Worm (Caenorhabditis elegans) whole organism, young adult: ENCODE data around the gene brd-1.

Experiments used
- F23B12.7 ChIP-seq: sonication (generic microtip); optimal IDR thresholded peaks from 2 replicates; lab custom pipeline; 2017; ENCODE audit warnings: missing genetic modification characterization, mild to moderate bottlenecking, missing compliant biosample characterization, antibody characterized with exemption, moderate library complexity; ENCODE audit not compliant: insufficient read depth
- F33H1.4 ChIP-seq: fragments of 200-800 bp; sonication (Bioruptor generic); IDR thresholded peaks from 2 replicates; pipeline ENCODE4 v1.3.6; 2022; ENCODE audit warnings: missing genetic modification reagents, missing genetic modification characterization, missing compliant biosample characterization
- F57C9.4 ChIP-seq: sonication (generic microtip); optimal IDR thresholded peaks from 2 replicates; lab custom pipeline; 2017; ENCODE audit warnings: mild to moderate bottlenecking, missing genetic modification characterization, missing compliant biosample characterization
- T26A5.8 ChIP-seq: sonication (generic microtip); optimal IDR thresholded peaks from 2 replicates; lab custom pipeline; 2016; ENCODE audit warnings: missing genetic modification characterization, missing compliant biosample characterization
- Y53F4B.3 ChIP-seq: fragments of 200-800 bp; sonication (Bioruptor generic); IDR thresholded peaks from 2 replicates; pipeline ENCODE4 v1.3.6; 2022; ENCODE audit warnings: missing genetic modification reagents, missing genetic modification characterization, missing compliant biosample characterization
- Y56A3A.18 ChIP-seq: fragments of 200-800 bp; sonication (Bioruptor generic); IDR thresholded peaks from 2 replicates; pipeline ENCODE4 v1.3.6; 2022; ENCODE audit warnings: missing genetic modification reagents, missing genetic modification characterization, missing compliant biosample characterization
- Y95B8A.8 ChIP-seq: fragments of 200-800 bp; sonication (Bioruptor generic); IDR thresholded peaks from 2 replicates; pipeline ENCODE4 v1.3.6; 2022; ENCODE audit warnings: missing genetic modification reagents, missing genetic modification characterization, missing compliant biosample characterization
- ama-1 ChIP-seq, 3 experiments: fragments of 150-350 bp in 1 of 3; sonication (generic microtip) in 2 of 3; optimal IDR thresholded peaks; 2 replicates each; lab custom pipeline; 2014 to 2018; ENCODE audit warnings: missing biosample characterization in 2 of 3, missing genetic modification characterization in 2 of 3, missing genetic modification reagents in 2 of 3
- atf-7 ChIP-seq: sonication (generic microtip); optimal IDR thresholded peaks from 2 replicates; lab custom pipeline; 2017; ENCODE audit warnings: mild to moderate bottlenecking, missing genetic modification characterization, missing compliant biosample characterization
- athp-1 ChIP-seq: sonication (generic microtip); optimal IDR thresholded peaks from 2 replicates; lab custom pipeline; 2017; ENCODE audit warnings: mild to moderate bottlenecking, missing genetic modification characterization, missing compliant biosample characterization
- attf-5 ChIP-seq: fragments of 200-800 bp; sonication (Bioruptor generic); optimal IDR thresholded peaks from 2 replicates; lab custom pipeline; 2018; ENCODE audit warnings: mild to moderate bottlenecking, missing genetic modification characterization, missing compliant biosample characterization
- cebp-1 ChIP-seq, 2 experiments: fragments of 200-800 bp in 1 of 2; sonication (Bioruptor generic) in 1 of 2; sonication (generic microtip) in 1 of 2; IDR thresholded peaks in 1 of 2; optimal IDR thresholded peaks in 1 of 2; 2 replicates each; pipeline versions ENCODE4 v1.3.6 to Lab custom; 2017 to 2022; ENCODE audit warnings: missing compliant biosample characterization in 2 of 2, missing genetic modification characterization in 2 of 2, mild to moderate bottlenecking in 1 of 2, missing genetic modification reagents in 1 of 2, moderate library complexity in 1 of 2
- cebp-2 ChIP-seq: fragments of 200-800 bp; sonication (Bioruptor generic); IDR thresholded peaks from 2 replicates; pipeline ENCODE4 v1.3.6; 2022; ENCODE audit warnings: missing genetic modification characterization, missing compliant biosample characterization
- ceh-58 ChIP-seq: fragments of 200-800 bp; sonication (Bioruptor generic); IDR thresholded peaks from 2 replicates; pipeline ENCODE4 v1.3.6; 2022; ENCODE audit warnings: missing genetic modification characterization, missing compliant biosample characterization
- chd-7 ChIP-seq: sonication (generic microtip); optimal IDR thresholded peaks from 2 replicates; lab custom pipeline; 2016; ENCODE audit warnings: mild to moderate bottlenecking, missing genetic modification characterization, moderate library complexity, missing compliant biosample characterization
- dpl-1 ChIP-seq: fragments of 150-350 bp; optimal IDR thresholded peaks from 2 replicates; lab custom pipeline; 2014; ENCODE audit warnings: missing biosample characterization, missing genetic modification reagents, missing genetic modification characterization
- egl-18 ChIP-seq: fragments of 200-800 bp; sonication (Bioruptor generic); IDR thresholded peaks from 2 replicates; pipeline ENCODE4 v1.3.6; 2022; ENCODE audit warnings: missing genetic modification reagents, missing genetic modification characterization, missing compliant biosample characterization
- him-1 ChIP-seq: sonication (generic microtip); optimal IDR thresholded peaks from 2 replicates; lab custom pipeline; 2016; ENCODE audit warnings: missing genotype, missing genetic modification reagents, missing genetic modification characterization, missing compliant biosample characterization
- hlh-26 ChIP-seq: fragments of 200-800 bp; sonication (Bioruptor generic); conservative IDR thresholded peaks from 2 replicates; pipeline ENCODE4 v1.3.6; 2022; ENCODE audit warnings: missing genetic modification reagents, missing genetic modification characterization, missing compliant biosample characterization
- hmg-1.2 ChIP-seq: fragments of 200-800 bp; sonication (Bioruptor generic); IDR thresholded peaks from 2 replicates; pipeline ENCODE4 v1.3.6; 2022; ENCODE audit warnings: missing genetic modification reagents, missing genetic modification characterization, missing compliant biosample characterization
- lin-40 ChIP-seq: sonication (generic microtip); optimal IDR thresholded peaks from 2 replicates; lab custom pipeline; 2016; ENCODE audit warnings: missing genetic modification characterization, mild to moderate bottlenecking, missing compliant biosample characterization, missing genotype, missing genetic modification reagents
- lsy-27 ChIP-seq: sonication (generic microtip); optimal IDR thresholded peaks from 2 replicates; lab custom pipeline; 2017; ENCODE audit warnings: missing genetic modification characterization, mild to moderate bottlenecking, missing compliant biosample characterization, antibody characterized with exemption, missing genotype, borderline replicate concordance; ENCODE audit not compliant: insufficient read depth
- madf-10 ChIP-seq: sonication (generic microtip); optimal IDR thresholded peaks from 2 replicates; lab custom pipeline; 2016; ENCODE audit warnings: mild to moderate bottlenecking, missing genetic modification characterization, missing compliant biosample characterization
- madf-6 ChIP-seq: fragments of 200-800 bp; sonication (Bioruptor generic); IDR thresholded peaks from 2 replicates; pipeline ENCODE4 v1.3.6; 2022; ENCODE audit warnings: missing genetic modification reagents, missing genetic modification characterization, missing compliant biosample characterization
- mel-28 ChIP-seq: sonication (generic microtip); optimal IDR thresholded peaks from 2 replicates; lab custom pipeline; 2016; ENCODE audit warnings: borderline replicate concordance, mild to moderate bottlenecking, missing genetic modification characterization, missing compliant biosample characterization
- nfya-1 ChIP-seq: sonication (generic microtip); optimal IDR thresholded peaks from 2 replicates; lab custom pipeline; 2017; ENCODE audit warnings: antibody characterized with exemption, missing compliant biosample characterization, missing genetic modification characterization, borderline replicate concordance; ENCODE audit not compliant: insufficient read depth
- nfya-2 ChIP-seq: fragments of 200-800 bp; sonication (Bioruptor generic); IDR thresholded peaks from 2 replicates; pipeline ENCODE4 v1.3.6; 2022; ENCODE audit warnings: missing genetic modification reagents, missing genetic modification characterization, missing compliant biosample characterization
- nfyb-1 ChIP-seq: fragments of 200-800 bp; sonication (Bioruptor generic); IDR thresholded peaks from 2 replicates; pipeline ENCODE4 v1.3.6; 2022; ENCODE audit warnings: missing genetic modification reagents, missing genetic modification characterization, missing compliant biosample characterization
- nhr-120 ChIP-seq: fragments of 200-800 bp; sonication (Bioruptor generic); IDR thresholded peaks from 2 replicates; pipeline ENCODE4 v1.3.6; 2022; ENCODE audit warnings: missing genetic modification characterization, missing compliant biosample characterization
- nhr-179 ChIP-seq: sonication (generic microtip); optimal IDR thresholded peaks from 2 replicates; lab custom pipeline; 2016; ENCODE audit warnings: mild to moderate bottlenecking, missing genetic modification characterization, missing compliant biosample characterization
- nhr-80 ChIP-seq: sonication (generic microtip); optimal IDR thresholded peaks from 2 replicates; lab custom pipeline; 2016; ENCODE audit warnings: missing genetic modification characterization, missing compliant biosample characterization
- pbrm-1 ChIP-seq: fragments of 200-800 bp; sonication (Bioruptor generic); IDR thresholded peaks from 2 replicates; pipeline ENCODE4 v1.3.6; 2022; ENCODE audit warnings: missing genetic modification reagents, missing genetic modification characterization, missing compliant biosample characterization
- rcor-1 ChIP-seq: fragments of 200-800 bp; sonication (Bioruptor generic); IDR thresholded peaks from 2 replicates; pipeline ENCODE4 v1.3.6; 2022; ENCODE audit warnings: missing genetic modification reagents, missing genetic modification characterization, missing compliant biosample characterization
- sdz-38 ChIP-seq: sonication (generic microtip); optimal IDR thresholded peaks from 2 replicates; lab custom pipeline; 2016; ENCODE audit warnings: missing genotype, missing genetic modification characterization, missing compliant biosample characterization
- snpc-1.3 ChIP-seq: sonication (generic microtip); optimal IDR thresholded peaks from 2 replicates; lab custom pipeline; 2017; ENCODE audit warnings: missing genetic modification characterization, mild to moderate bottlenecking, missing compliant biosample characterization, antibody characterized with exemption, moderate library complexity, missing genotype, missing genetic modification reagents; ENCODE audit not compliant: insufficient read depth
- somi-1 ChIP-seq: fragments of 200-800 bp; sonication (Bioruptor generic); optimal IDR thresholded peaks from 2 replicates; lab custom pipeline; 2018; ENCODE audit warnings: mild to moderate bottlenecking, missing genetic modification characterization, missing compliant biosample characterization
- sptf-2 ChIP-seq: fragments of 200-800 bp; sonication (Bioruptor generic); optimal IDR thresholded peaks from 2 replicates; lab custom pipeline; 2018; ENCODE audit warnings: mild to moderate bottlenecking, missing genetic modification characterization, missing compliant biosample characterization
- tlf-1 ChIP-seq: fragments of 200-800 bp; sonication (Bioruptor generic); optimal IDR thresholded peaks from 2 replicates; lab custom pipeline; 2018; ENCODE audit warnings: mild to moderate bottlenecking, missing genetic modification characterization, missing compliant biosample characterization
- xnd-1 ChIP-seq: sonication (generic microtip); optimal IDR thresholded peaks from 2 replicates; lab custom pipeline; 2016; ENCODE audit warnings: missing genotype, missing genetic modification reagents, missing genetic modification characterization, missing compliant biosample characterization
- ztf-18 ChIP-seq: sonication (generic microtip); optimal IDR thresholded peaks from 2 replicates; lab custom pipeline; 2016; ENCODE audit warnings: missing genotype, mild to moderate bottlenecking, missing genetic modification characterization, missing compliant biosample characterization
- ztf-3 ChIP-seq: fragments of 200-800 bp; sonication (Bioruptor generic); optimal IDR thresholded peaks from 2 replicates; lab custom pipeline; 2018; ENCODE audit warnings: mild to moderate bottlenecking, missing genetic modification characterization, missing compliant biosample characterization
- ztf-6 ChIP-seq: fragments of 200-800 bp; sonication (Bioruptor generic); IDR thresholded peaks from 2 replicates; pipeline ENCODE4 v1.3.6; 2022; ENCODE audit warnings: missing genetic modification reagents, missing genetic modification characterization, missing compliant biosample characterization

brd-1 gene

ce11 chrIII:6887574-6887973 is 1.7 kb downstream of the brd-1 start (continued):
- TF ChIP-seq F23B12.7: peak; percentile 92
- no peak for TF ChIP-seq mel-28 (tag; lab: Kevin White, UChicago)
- no peak for TF ChIP-seq madf-6 (GFP tag; lab: Robert Waterston, UW)

ce11 chrIII:6885889-6886288 is 3.4 kb downstream of the brd-1 start:
- TF ChIP-seq Y56A3A.18 (GFP tag; lab: Robert Waterston, UW) (no peak), sdz-38 (no peak), somi-1 (GFP tag; lab: Kevin White, UChicago) (no peak), F33H1.4 (GFP tag; lab: Robert Waterston, UW) (no peak), lsy-27 (tag; lab: Kevin White, UChicago) (no peak), chd-7 (tag; lab: Kevin White, UChicago) (no peak), F57C9.4 (no peak), tlf-1 (no peak), nhr-80 (no peak), nfyb-1 (GFP tag; lab: Robert Waterston, UW) (no peak), hlh-26 (GFP tag; lab: Robert Waterston, UW) (no peak), ztf-3 (GFP tag; lab: Kevin White, UChicago) (no peak), nhr-120 (GFP tag; lab: Robert Waterston, UW) (no peak), atf-7 (tag; lab: Kevin White, UChicago) (no peak), ceh-58 (GFP tag; lab: Robert Waterston, UW) (no peak), athp-1 (tag; lab: Kevin White, UChicago) (no peak), egl-18 (no peak)

- TF ChIP-seq ztf-18 (tag; lab: Kevin White, UChicago): no peak
- TF ChIP-seq sptf-2 (GFP tag; lab: Kevin White, UChicago): no peak
- no peak for TF ChIP-seq cebp-2
- no peak for TF ChIP-seq egl-18
- TF ChIP-seq ztf-6 (GFP tag; lab: Robert Waterston, UW): no peak
- no peak for TF ChIP-seq lin-40
- TF ChIP-seq pbrm-1 (GFP tag; lab: Robert Waterston, UW): no peak
- no peak for TF ChIP-seq snpc-1.3
- TF ChIP-seq nfya-2: no peak
- TF ChIP-seq Y53F4B.3 (GFP tag; lab: Robert Waterston, UW): no peak
- no peak for TF ChIP-seq rcor-1
Observed at ce11 chrIII:6884203-6884602, 5.1 kb downstream of the brd-1 start, which contains the start of gene med-2. Gene med-2 (plus strand): TSS chrIII:6884503.

ce11 chrIII:6881745-6882144 is 7.6 kb downstream of the brd-1 start:
- no peak for TF ChIP-seq athp-1 (tag; lab: Kevin White, UChicago)
- no peak for TF ChIP-seq Y95B8A.8 (GFP tag; lab: Robert Waterston, UW)
- no peak for TF ChIP-seq madf-10 (tag; lab: Kevin White, UChicago)
- no peak for TF ChIP-seq hmg-1.2
- no peak for TF ChIP-seq lsy-27 (tag; lab: Kevin White, UChicago)
- no peak for TF ChIP-seq T26A5.8 (tag; lab: Kevin White, UChicago)
- TF ChIP-seq cebp-1 (GFP tag; IDR thresholded peaks at IDR 0.05; lab: Robert Waterston, UW): no peak
- TF ChIP-seq cebp-1 (tag; optimal IDR thresholded peaks at IDR 0.05; lab: Kevin White, UChicago): no peak
- no peak for TF ChIP-seq nfya-1
- TF ChIP-seq attf-5: no peak
- TF ChIP-seq xnd-1: no peak
- no peak for TF ChIP-seq him-1
- TF ChIP-seq nhr-179 (tag; lab: Kevin White, UChicago): no peak
- no peak for TF ChIP-seq ama-1 (optimal IDR thresholded peaks at IDR 0.05; lab: Kevin White, UChicago)
- no peak for TF ChIP-seq ama-1 (GFP tag; optimal IDR thresholded peaks at IDR 0.05; lab: Kevin White, UChicago)
- no peak for TF ChIP-seq dpl-1 (GFP tag; lab: Kevin White, UChicago)
